Worm (Caenorhabditis elegans): Measurements from ENCODE around the gene Y55F3BR.10.

Y55F3BR.10 gene

ce11 chrIV:842630-843029 is 10.4 kb downstream of the Y55F3BR.10 start (continued):
- no peak for TF ChIP-seq let-526 (GFP tag; IDR thresholded peaks at IDR 0.05)
- TF ChIP-seq mes-4 (tag; optimal IDR thresholded peaks at IDR 0.05): no peak
- peak; percentile 75 for TF ChIP-seq B0261.1 (tag; optimal IDR thresholded peaks at IDR 0.05)
- no peak for TF ChIP-seq zim-3 (tag; optimal IDR thresholded peaks at IDR 0.05)
- no peak for TF ChIP-seq athp-1 (tag; optimal IDR thresholded peaks at IDR 0.05)
- TF ChIP-seq dox-1 (GFP tag; IDR thresholded peaks at IDR 0.05): no peak
- TF ChIP-seq ZK185.1 (tag; optimal IDR thresholded peaks at IDR 0.05; ENCODE audit: poor library complexity, severe bottlenecking): no peak
- TF ChIP-seq gei-17 (GFP tag; optimal IDR thresholded peaks at IDR 0.05): no peak
- no peak for TF ChIP-seq B0019.2 (GFP tag; conservative IDR thresholded peaks at IDR 0.05)
- no peak for TF ChIP-seq efl-1 (GFP tag; optimal IDR thresholded peaks at IDR 0.05)
- no peak for TF ChIP-seq rcor-1 (GFP tag; IDR thresholded peaks at IDR 0.05)
- no peak for TF ChIP-seq F52B5.7 (tag; optimal IDR thresholded peaks at IDR 0.05)
- TF ChIP-seq ceh-40 (GFP tag; IDR thresholded peaks at IDR 0.05): no peak
- TF ChIP-seq Y53F4B.3 (GFP tag; IDR thresholded peaks at IDR 0.05): no peak
- TF ChIP-seq aptf-2 (GFP tag; conservative IDR thresholded peaks at IDR 0.05): no peak
- peak; percentile 70 for TF ChIP-seq mcd-1 (GFP tag; IDR thresholded peaks at IDR 0.05)
- no peak for TF ChIP-seq akir-1 (GFP tag; optimal IDR thresholded peaks at IDR 0.05)
- peak; percentile 4 for TF ChIP-seq nhr-80 (tag; optimal IDR thresholded peaks at IDR 0.05)
- peak; percentile 82 for TF ChIP-seq lin-26 (GFP tag; IDR thresholded peaks at IDR 0.05)
- no peak for TF ChIP-seq sea-2 (GFP tag; IDR thresholded peaks at IDR 0.05)
- no peak for TF ChIP-seq rec-8 (tag; optimal IDR thresholded peaks at IDR 0.05)
- no peak for TF ChIP-seq hlh-26 (GFP tag; conservative IDR thresholded peaks at IDR 0.05)
- TF ChIP-seq hrde-1 (tag; optimal IDR thresholded peaks at IDR 0.05; ENCODE audit: borderline replicate concordance): no peak
- TF ChIP-seq nhr-120 (GFP tag; IDR thresholded peaks at IDR 0.05): no peak
- TF ChIP-seq F57C9.4 (tag; optimal IDR thresholded peaks at IDR 0.05): no peak
- no peak for TF ChIP-seq ceh-100 (GFP tag; IDR thresholded peaks at IDR 0.05)
- TF ChIP-seq repo-1 (tag; optimal IDR thresholded peaks at IDR 0.05): no peak
- TF ChIP-seq attf-6 (GFP tag; IDR thresholded peaks at IDR 0.05): no peak
- TF ChIP-seq zfh-2 (GFP tag; conservative IDR thresholded peaks at IDR 0.05): no peak
- peak; percentile 57; the same call in 1 of the 2 replicates for TF ChIP-seq attf-3 (GFP tag; conservative IDR thresholded peaks at IDR 0.05)
- TF ChIP-seq Y56A3A.18 (GFP tag; IDR thresholded peaks at IDR 0.05): peak; percentile 32; the same call in 1 of the 2 replicates
- no peak for TF ChIP-seq ceh-58 (GFP tag; IDR thresholded peaks at IDR 0.05)
- peak; percentile 38; the same call in 1 of the 2 replicates for TF ChIP-seq ekl-4 (GFP tag; IDR thresholded peaks at IDR 0.05)
- no peak for TF ChIP-seq lag-1 (GFP tag; IDR thresholded peaks at IDR 0.05)
- TF ChIP-seq lir-1 (GFP tag; conservative IDR thresholded peaks at IDR 0.05): no peak
- 0 out of 2 replicates have a peak, but pooled peaks have one; percentile 21 for TF ChIP-seq ztf-25 (GFP tag; IDR thresholded peaks at IDR 0.05)
- no peak for TF ChIP-seq bed-1 (GFP tag; IDR thresholded peaks at IDR 0.05)
- no peak for TF ChIP-seq mel-28 (tag; optimal IDR thresholded peaks at IDR 0.05; ENCODE audit: borderline replicate concordance)
- TF ChIP-seq F37B4.10 (GFP tag; IDR thresholded peaks at IDR 0.05): no peak
- TF ChIP-seq madf-6 (GFP tag; IDR thresholded peaks at IDR 0.05): no peak; the same call in 1 of the 2 replicates
- peak; percentile 38; the same call in 1 of the 2 replicates for TF ChIP-seq B0336.3 (GFP tag; IDR thresholded peaks at IDR 0.05)
- no peak for TF ChIP-seq bed-2 (GFP tag; IDR thresholded peaks at IDR 0.05)
